Fruit fly (Drosophila melanogaster) S2 (cell line): ENCODE results near the gene CG7766.

Source experiments
- CG8478 ChIP-seq: fragments of >200 bp; optimal IDR thresholded peaks from 2 replicates; lab custom pipeline; 2018
- CTCF ChIP-seq, 2 experiments: fragments of >200 bp; optimal IDR thresholded peaks; 2 replicates each; lab custom pipeline; 2018

CG7766 gene

dm6 chrX:9043711-9044505 is 59.6 kb downstream of the CG7766 start:
- no peak for TF ChIP-seq CG8478 (lab: Kevin White, UChicago)
- no peak for TF ChIP-seq CTCF (optimal IDR thresholded peaks at IDR 0.05; lab: Kevin White, UChicago)
